Fruit fly (Drosophila melanogaster): ENCODE results near the gene CG31300.
A peak's percentile ranks its signal among the peaks of the same experiment; 100 is the strongest.

CG31300 gene

dm6 chr3R:25305822-25306544 is 22.6 kb downstream of the CG31300 start:
- peak; percentile 63 for TF ChIP-seq Med (GFP tag)
- TF ChIP-seq sd (tag; optimal IDR thresholded peaks at IDR 0.05), result peak; percentile 70
- no peak for TF ChIP-seq Gug (GFP tag; IDR thresholded peaks at IDR 0.05)
- TF ChIP-seq CG34376 (GFP tag; optimal IDR thresholded peaks at IDR 0.05), result peak; percentile 48
- TF ChIP-seq mirr (GFP tag; optimal IDR thresholded peaks at IDR 0.05), result peak; percentile 40
- TF ChIP-seq esg (GFP tag; conservative IDR thresholded peaks at IDR 0.05), result no peak
- 0 out of 4 replicates have a peak, but pooled peaks have one; percentile 64 for TF ChIP-seq chinmo (GFP tag; IDR thresholded peaks at IDR 0.05; ENCODE audit: partially characterized antibody)
- peak; percentile 19 for TF ChIP-seq lab (GFP tag; optimal IDR thresholded peaks at IDR 0.05)
- TF ChIP-seq sug (tag; optimal IDR thresholded peaks at IDR 0.05), result peak; percentile 74
- TF ChIP-seq BtbVII (GFP tag; optimal IDR thresholded peaks at IDR 0.05), result peak; percentile 58
- peak; percentile 40 for TF ChIP-seq grn (GFP tag; optimal IDR thresholded peaks at IDR 0.05)
- TF ChIP-seq exex (tag; optimal IDR thresholded peaks at IDR 0.05), result peak; percentile 99
- TF ChIP-seq lov (optimal IDR thresholded peaks at IDR 0.05), result no peak
- no peak for TF ChIP-seq lov (GFP tag; IDR thresholded peaks at IDR 0.05)

- TF ChIP-seq CG3847 (GFP tag; IDR thresholded peaks at IDR 0.05), result no peak
- peak; percentile 73 for TF ChIP-seq mirr (GFP tag; optimal IDR thresholded peaks at IDR 0.05)
- TF ChIP-seq CG3838 (GFP tag; optimal IDR thresholded peaks at IDR 0.05), result no peak
- peak; percentile 61 for TF ChIP-seq cg (GFP tag; optimal IDR thresholded peaks at IDR 0.05)
- TF ChIP-seq CG8290 (GFP tag; optimal IDR thresholded peaks at IDR 0.05), result no peak
- TF ChIP-seq CG8290 (tag; optimal IDR thresholded peaks at IDR 0.05), result peak in 1 of 2 experiments; percentile 53
- no peak for TF ChIP-seq CG31365 (tag; optimal IDR thresholded peaks at IDR 0.05)
- TF ChIP-seq ATbp (GFP tag; optimal IDR thresholded peaks at IDR 0.05), result no peak
- no peak for TF ChIP-seq abd-A (tag; optimal IDR thresholded peaks at IDR 0.05)
- no peak for TF ChIP-seq Awh (GFP tag; IDR thresholded peaks at IDR 0.05)
- TF ChIP-seq sd (tag; optimal IDR thresholded peaks at IDR 0.05), result peak; percentile 43
- no peak for TF ChIP-seq CG7357 (GFP tag; IDR thresholded peaks at IDR 0.05)
- TF ChIP-seq exex (tag; optimal IDR thresholded peaks at IDR 0.05), result peak; percentile 41
- peak; percentile 2 for TF ChIP-seq lab (GFP tag; optimal IDR thresholded peaks at IDR 0.05)
- no peak for TF ChIP-seq Oaz (GFP tag; IDR thresholded peaks at IDR 0.05)
- no peak for TF ChIP-seq slou (GFP tag; optimal IDR thresholded peaks at IDR 0.05)
- no peak for TF ChIP-seq Meics (GFP tag; optimal IDR thresholded peaks at IDR 0.05)
- no peak for TF ChIP-seq HmgZ (tag; optimal IDR thresholded peaks at IDR 0.05)
- TF ChIP-seq CG13296 (GFP tag; optimal IDR thresholded peaks at IDR 0.05), result no peak
- TF ChIP-seq sug (tag; optimal IDR thresholded peaks at IDR 0.05), result peak; percentile 38
- no peak for TF ChIP-seq crc (GFP tag; optimal IDR thresholded peaks at IDR 0.05)
- TF ChIP-seq Gsc (GFP tag; IDR thresholded peaks at IDR 0.05), result no peak
- TF ChIP-seq CG9876 (GFP tag; optimal IDR thresholded peaks at IDR 0.05), result no peak
- no peak for TF ChIP-seq CG3407 (GFP tag; optimal IDR thresholded peaks at IDR 0.05)
- no peak for TF ChIP-seq Bteb2 (GFP tag; optimal IDR thresholded peaks at IDR 0.05)
- no peak for TF ChIP-seq CG9437 (GFP tag; optimal IDR thresholded peaks at IDR 0.05)
- TF ChIP-seq Hr78 (GFP tag; optimal IDR thresholded peaks at IDR 0.05), result peak in 1 of 2 experiments; percentile 63
- no peak for TF ChIP-seq HHEX (GFP tag; optimal IDR thresholded peaks at IDR 0.05)
- peak; percentile 51 for TF ChIP-seq CG12769 (tag; optimal IDR thresholded peaks at IDR 0.05)
- TF ChIP-seq ara (GFP tag; IDR thresholded peaks at IDR 0.05), result no peak
- TF ChIP-seq grn (GFP tag; optimal IDR thresholded peaks at IDR 0.05), result no peak
- no peak for TF ChIP-seq Camta (GFP tag; optimal IDR thresholded peaks at IDR 0.05)
- no peak for TF ChIP-seq psq (GFP tag; optimal IDR thresholded peaks at IDR 0.05)
- TF ChIP-seq CG4617 (GFP tag; optimal IDR thresholded peaks at IDR 0.05; ENCODE audit: borderline replicate concordance), result no peak
- TF ChIP-seq chinmo (GFP tag; IDR thresholded peaks at IDR 0.05; ENCODE audit: partially characterized antibody), result peak; percentile 87; the same call in 2 of the 4 replicates
- TF ChIP-seq CG18011 (GFP tag; optimal IDR thresholded peaks at IDR 0.05), result no peak
- TF ChIP-seq Side (GFP tag; optimal IDR thresholded peaks at IDR 0.05), result no peak
- TF ChIP-seq HLHmδ (GFP tag; optimal IDR thresholded peaks at IDR 0.05), result no peak
- no peak for TF ChIP-seq ssp (GFP tag; IDR thresholded peaks at IDR 0.05)
- TF ChIP-seq CG17385 (GFP tag; optimal IDR thresholded peaks at IDR 0.05), result no peak
Observed at dm6 chr3R:25308228-25308627, 24.8 kb downstream of the CG31300 start, which contains the start of gene CG10550. Gene CG10550, minus strand, starts transcription at chr3R:25308391.
